Fruit fly (Drosophila melanogaster): ENCODE data around the gene CG42541.

DNA sequence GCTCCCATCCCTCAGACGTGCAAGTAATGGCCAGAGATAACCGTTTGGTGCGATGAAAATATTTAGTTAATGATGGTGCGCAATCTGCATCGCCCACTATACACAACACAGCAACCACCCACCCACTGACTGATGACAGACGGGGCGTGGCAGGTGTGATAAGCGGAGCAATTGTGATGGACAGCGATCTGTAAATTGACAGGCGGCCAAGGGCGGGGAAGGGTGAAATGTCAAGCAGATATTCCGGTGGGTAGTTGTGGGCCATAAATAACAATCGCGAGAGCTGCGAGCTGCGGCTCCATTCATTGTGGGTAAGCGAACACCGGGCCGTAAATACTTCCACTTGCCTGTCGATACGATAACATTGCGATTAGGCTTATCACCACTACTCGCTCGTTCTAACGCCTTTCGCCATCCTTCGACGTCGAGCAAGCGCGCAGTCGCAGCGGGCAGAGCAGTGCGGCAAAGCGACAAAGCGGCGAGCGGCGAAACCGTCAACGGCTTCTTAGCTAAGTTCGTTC, 58.4 kb downstream of the CG42541 start, which contains the start of gene yin:
- TF ChIP-seq Dll (optimal IDR thresholded peaks at IDR 0.05) (no peak), EcR (GFP tag; optimal IDR thresholded peaks at IDR 0.05) (no peak), psq (optimal IDR thresholded peaks at IDR 0.05) (no peak)

Measured in whole organism.